Worm (Caenorhabditis elegans): ENCODE measurements around the gene D2096.13.

Gene D2096.13

ce11 chrIV:8332526-8332925 lies 25.9 kb downstream of the D2096.13 start, which contains the start of gene lys-10:
Gene lys-10 (plus strand): TSS chrIV:8332826.
- TF ChIP-seq Y48G9A.11 (GFP tag; IDR thresholded peaks at IDR 0.05) (no peak), aly-2 (tag; optimal IDR thresholded peaks at IDR 0.05) (no peak), ZK337.2 (GFP tag; IDR thresholded peaks at IDR 0.05) (no peak), ceh-44 (GFP tag; IDR thresholded peaks at IDR 0.05) (no peak), F10B5.3 (tag; optimal IDR thresholded peaks at IDR 0.05) (no peak), nhr-76 (tag; optimal IDR thresholded peaks at IDR 0.05) (no peak), F44E2.7 (GFP tag; IDR thresholded peaks at IDR 0.05) (no peak), ztf-7 (tag; optimal IDR thresholded peaks at IDR 0.05) (no peak), T20F7.1 (GFP tag; optimal IDR thresholded peaks at IDR 0.05) (no peak), dmd-6 (GFP tag; IDR thresholded peaks at IDR 0.05) (no peak), nhr-102 (tag; optimal IDR thresholded peaks at IDR 0.05) (no peak), php-3 (GFP tag; IDR thresholded peaks at IDR 0.05) (no peak), unc-62 (GFP tag; optimal IDR thresholded peaks at IDR 0.05 in 1 of 2) (no peak), unc-62 (tag; optimal IDR thresholded peaks at IDR 0.05) (no peak), pqm-1 (tag; optimal IDR thresholded peaks at IDR 0.05) (no peak), duxl-1 (tag; optimal IDR thresholded peaks at IDR 0.05; ENCODE audit: poor library complexity) (no peak), fkh-10 (GFP tag; optimal IDR thresholded peaks at IDR 0.05) (no peak), ceh-32 (tag; optimal IDR thresholded peaks at IDR 0.05; ENCODE audit: poor library complexity) (no peak), skn-1 (tag; optimal IDR thresholded peaks at IDR 0.05) (no peak)

ce11 chrIV:8328913-8329312 lies 29.5 kb downstream of the D2096.13 start, which contains the start of gene F35H10.2:
Gene F35H10.2 (plus strand): TSS chrIV:8329213.
- TF ChIP-seq egl-27 (tag; optimal IDR thresholded peaks at IDR 0.05) (no peak), set-16 (GFP tag; IDR thresholded peaks at IDR 0.05) (no peak), mep-1 (tag; optimal IDR thresholded peaks at IDR 0.05) (no peak), nhr-6 (tag; optimal IDR thresholded peaks at IDR 0.05) (no peak), snpc-1.2 (GFP tag; IDR thresholded peaks at IDR 0.05) (no peak), nhr-237 (tag; optimal IDR thresholded peaks at IDR 0.05) (no peak), nhr-10 (tag; optimal IDR thresholded peaks at IDR 0.05) (no peak), ztf-11 (tag; optimal IDR thresholded peaks at IDR 0.05) (no peak), php-3 (GFP tag; IDR thresholded peaks at IDR 0.05) (no peak), daf-8 (GFP tag; IDR thresholded peaks at IDR 0.05) (no peak), lin-29 (GFP tag; IDR thresholded peaks at IDR 0.05) (no peak), ceh-28 (tag; optimal IDR thresholded peaks at IDR 0.05) (no peak), R02D3.7 (tag; optimal IDR thresholded peaks at IDR 0.05) (no peak), nhr-11 (tag; optimal IDR thresholded peaks at IDR 0.05) (no peak), daf-12 (tag; optimal IDR thresholded peaks at IDR 0.05) (no peak), dmd-8 (GFP tag; IDR thresholded peaks at IDR 0.05) (no peak), ceh-32 (tag; optimal IDR thresholded peaks at IDR 0.05; ENCODE audit: poor library complexity) (no peak), skn-1 (tag; optimal IDR thresholded peaks at IDR 0.05) (no peak), zfp-2 (tag; optimal IDR thresholded peaks at IDR 0.05) (no peak)

- TF ChIP-seq F26F4.8 (GFP tag; conservative IDR thresholded peaks at IDR 0.05) (no peak), dmd-6 (GFP tag; IDR thresholded peaks at IDR 0.05) (no peak), ztf-7 (tag; optimal IDR thresholded peaks at IDR 0.05) (no peak), nhr-111 (GFP tag; optimal IDR thresholded peaks at IDR 0.05) (no peak), lin-39 (tag; optimal IDR thresholded peaks at IDR 0.05) (no peak), ces-1 (GFP tag; optimal IDR thresholded peaks at IDR 0.05) (no peak), cey-2 (tag; optimal IDR thresholded peaks at IDR 0.05; ENCODE audit: borderline replicate concordance, insufficient read depth) (no peak), php-3 (GFP tag; IDR thresholded peaks at IDR 0.05) (no peak), hif-1 (tag; optimal IDR thresholded peaks at IDR 0.05) (no peak), lin-13 (GFP tag; optimal IDR thresholded peaks at IDR 0.05) (no peak), spr-3 (GFP tag; optimal IDR thresholded peaks at IDR 0.05) (no peak), ZK546.5 (tag; optimal IDR thresholded peaks at IDR 0.05) (no peak), madf-5 (GFP tag; IDR thresholded peaks at IDR 0.05) (no peak), dmd-9 (GFP tag; IDR thresholded peaks at IDR 0.05) (no peak), mep-1 (tag; optimal IDR thresholded peaks at IDR 0.05) (no peak), daf-19 (GFP tag; conservative IDR thresholded peaks at IDR 0.05) (no peak), daf-12 (tag; optimal IDR thresholded peaks at IDR 0.05) (no peak), rbr-2 (tag; optimal IDR thresholded peaks at IDR 0.05) (no peak), attf-4 (tag; optimal IDR thresholded peaks at IDR 0.05) (no peak)
Measured at ce11 chrIV:8325667-8326066, 32.7 kb downstream of the D2096.13 start, which contains the start of gene F35H10.3. Gene F35H10.3 (plus strand): TSS chrIV:8325967.
